Fruit fly (Drosophila melanogaster): ENCODE measurements around the gene Acer.

The Acer gene

DNA sequence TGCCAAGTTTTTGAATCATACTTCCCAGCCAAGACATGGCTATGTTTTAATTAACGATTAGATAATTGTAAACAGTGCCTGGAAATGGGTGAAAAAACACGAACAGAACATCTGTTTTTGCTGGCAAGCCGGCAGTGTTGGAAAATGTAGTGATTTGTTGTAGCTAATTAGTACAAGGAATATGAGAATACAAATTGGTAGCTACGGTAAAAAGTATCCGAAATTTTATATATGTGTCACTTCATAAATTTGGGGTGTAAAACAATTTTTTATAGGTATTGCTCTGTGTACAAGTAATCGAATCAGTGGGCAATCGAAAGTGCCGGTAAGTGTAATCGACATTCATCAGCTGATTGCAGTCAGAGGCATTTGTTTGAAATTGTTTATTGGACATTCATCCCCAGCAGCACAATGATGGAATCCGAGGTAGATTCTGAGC lies 4.5 kb upstream of the Acer start, which contains the start of the genes mRpL51 and Uba4 (continued):
- no peak for TF ChIP-seq ato (GFP tag; IDR thresholded peaks at IDR 0.05; ENCODE audit: partially characterized antibody)
- TF ChIP-seq CG17912 (GFP tag; optimal IDR thresholded peaks at IDR 0.05): no peak
- no peak for TF ChIP-seq wor (GFP tag; IDR thresholded peaks at IDR 0.05)
- peak; percentile 6 for TF ChIP-seq CG12744 (GFP tag; optimal IDR thresholded peaks at IDR 0.05)
- 0 out of 3 replicates have a peak, but pooled peaks have one; percentile 52 for TF ChIP-seq CG14860 (GFP tag; IDR thresholded peaks at IDR 0.05; ENCODE audit: partially characterized antibody)
- peak; percentile 64 for TF ChIP-seq CHES-1-like (GFP tag; optimal IDR thresholded peaks at IDR 0.05)
- peak; percentile 69 for TF ChIP-seq E2f2 (GFP tag; IDR thresholded peaks at IDR 0.05)
- TF ChIP-seq gfzf (GFP tag; optimal IDR thresholded peaks at IDR 0.05): peak; percentile 26
- peak; percentile 24 for TF ChIP-seq Blimp-1 (GFP tag; optimal IDR thresholded peaks at IDR 0.05)
- peak; percentile 78; the same call in 1 of the 2 replicates for TF ChIP-seq sna (GFP tag; IDR thresholded peaks at IDR 0.05; ENCODE audit: partially characterized antibody)
- peak; percentile 93 for TF ChIP-seq sens (GFP tag)
- TF ChIP-seq zfh2 (GFP tag; optimal IDR thresholded peaks at IDR 0.05): peak; percentile 56
- TF ChIP-seq Opbp (GFP tag; IDR thresholded peaks at IDR 0.05; ENCODE audit: partially characterized antibody): peak; percentile 37; the same call in 1 of the 3 replicates
- TF ChIP-seq CG11398 (GFP tag; optimal IDR thresholded peaks at IDR 0.05): peak; percentile 19
- peak; percentile 30 for TF ChIP-seq CG17385 (GFP tag; optimal IDR thresholded peaks at IDR 0.05)
- peak; percentile 97 for TF ChIP-seq CG10267 (tag; optimal IDR thresholded peaks at IDR 0.05)
- no peak for TF ChIP-seq CG10462 (GFP tag; optimal IDR thresholded peaks at IDR 0.05)
- peak; percentile 6 for TF ChIP-seq CG10147 (GFP tag; optimal IDR thresholded peaks at IDR 0.05)
- TF ChIP-seq TFAM (GFP tag; optimal IDR thresholded peaks at IDR 0.05): no peak
- TF ChIP-seq repo (GFP tag; optimal IDR thresholded peaks at IDR 0.05): peak; percentile 53
- TF ChIP-seq Jarid2 (GFP tag; optimal IDR thresholded peaks at IDR 0.05): no peak
- TF ChIP-seq B-H1 (GFP tag; IDR thresholded peaks at IDR 0.05): no peak
- TF ChIP-seq HmgZ (tag; optimal IDR thresholded peaks at IDR 0.05): peak; percentile 69
- TF ChIP-seq Camta (GFP tag; optimal IDR thresholded peaks at IDR 0.05): peak; percentile 16
- no peak for TF ChIP-seq CG15073 (GFP tag; optimal IDR thresholded peaks at IDR 0.05)
- no peak for TF ChIP-seq wdn (GFP tag; IDR thresholded peaks at IDR 0.05)
- TF ChIP-seq aop (GFP tag; IDR thresholded peaks at IDR 0.05): no peak
- TF ChIP-seq CG11560 (tag; IDR thresholded peaks at IDR 0.05): no peak
- peak; percentile 39 for TF ChIP-seq B-H2 (GFP tag; optimal IDR thresholded peaks at IDR 0.05)
- no peak for TF ChIP-seq CG8359 (GFP tag; optimal IDR thresholded peaks at IDR 0.05; ENCODE audit: borderline replicate concordance)
- TF ChIP-seq Fer3 (tag; optimal IDR thresholded peaks at IDR 0.05): peak; percentile 1
- TF ChIP-seq Elba2 (GFP tag; optimal IDR thresholded peaks at IDR 0.05): peak; percentile 61
- TF ChIP-seq Atf-2 (GFP tag; optimal IDR thresholded peaks at IDR 0.05): no peak
- TF ChIP-seq CG42726 (GFP tag; IDR thresholded peaks at IDR 0.05; ENCODE audit: partially characterized antibody): no peak
- no peak for TF ChIP-seq CoRest (tag; optimal IDR thresholded peaks at IDR 0.05)
- TF ChIP-seq emc (GFP tag; optimal IDR thresholded peaks at IDR 0.05): no peak
- TF ChIP-seq insv (GFP tag; optimal IDR thresholded peaks at IDR 0.05): no peak
- TF ChIP-seq CG3726 (GFP tag; IDR thresholded peaks at IDR 0.05): no peak
- TF ChIP-seq CG12155 (GFP tag; optimal IDR thresholded peaks at IDR 0.05): peak; percentile 26
- no peak for TF ChIP-seq trh (GFP tag; optimal IDR thresholded peaks at IDR 0.05)
- TF ChIP-seq hbn (GFP tag; IDR thresholded peaks at IDR 0.05; ENCODE audit: partially characterized antibody): peak; percentile 40; the same call in 1 of the 2 replicates
- TF ChIP-seq Nf-YB (GFP tag; optimal IDR thresholded peaks at IDR 0.05): no peak
- TF ChIP-seq CG11247 (GFP tag; IDR thresholded peaks at IDR 0.05): no peak
- peak; percentile 53 for TF ChIP-seq CG12391 (tag; optimal IDR thresholded peaks at IDR 0.05)
- peak; percentile 79 for TF ChIP-seq nerfin-1 (tag; optimal IDR thresholded peaks at IDR 0.05)
- TF ChIP-seq CG6689 (GFP tag; IDR thresholded peaks at IDR 0.05): no peak
- TF ChIP-seq exex (tag; optimal IDR thresholded peaks at IDR 0.05): peak; percentile 57
- peak; percentile 51 for TF ChIP-seq bab2 (GFP tag; optimal IDR thresholded peaks at IDR 0.05)
- TF ChIP-seq pum (GFP tag; optimal IDR thresholded peaks at IDR 0.05): peak; percentile 25
- TF ChIP-seq zen (tag; optimal IDR thresholded peaks at IDR 0.05): peak; percentile 58
